Fruit fly (Drosophila melanogaster): ENCODE results near the gene Six4.

dm6 chr3L:20771001-20771890 is 21.3 kb downstream of the Six4 start, which contains the start of the genes CG4042 and Pitslre:
- TF ChIP-seq CTCF (optimal IDR thresholded peaks at IDR 0.05) (no peak), CG8478 (optimal IDR thresholded peaks at IDR 0.05) (no peak)

All from S2 (cell line).